Worm (Caenorhabditis elegans) whole organism, mixed stage, embryonic: ENCODE data around the gene rpl-18.

Source experiments
- blmp-1 ChIP-seq: fragments of 150-350 bp; optimal IDR thresholded peaks from 2 replicates; lab custom pipeline; 2014; ENCODE audit warnings: missing biosample characterization, missing genetic modification characterization
- elt-3 ChIP-seq: fragments of 150-350 bp; optimal IDR thresholded peaks from 2 replicates; lab custom pipeline; 2014; ENCODE audit warnings: missing biosample characterization, missing genetic modification characterization
- mep-1 ChIP-seq: fragments of 150-350 bp; optimal IDR thresholded peaks from 2 replicates; lab custom pipeline; 2017; ENCODE audit warnings: missing biosample characterization, missing genetic modification reagents, missing genetic modification characterization, inconsistent platforms
- nhr-237 ChIP-seq: fragments of 150-350 bp; optimal IDR thresholded peaks from 2 replicates; lab custom pipeline; 2014; ENCODE audit warnings: missing biosample characterization, missing genetic modification characterization
- nhr-28 ChIP-seq: fragments of 150-350 bp; optimal IDR thresholded peaks from 2 replicates; lab custom pipeline; 2014; ENCODE audit warnings: missing biosample characterization, missing genetic modification characterization
- snpc-4 ChIP-seq: fragments of 150-350 bp; optimal IDR thresholded peaks from 2 replicates; lab custom pipeline; 2014; ENCODE audit warnings: missing biosample characterization, missing genetic modification characterization
- unc-39 ChIP-seq: fragments of 150-350 bp; optimal IDR thresholded peaks from 2 replicates; lab custom pipeline; 2014; ENCODE audit warnings: missing biosample characterization, missing genetic modification characterization
- ztf-11 ChIP-seq: fragments of 150-350 bp; optimal IDR thresholded peaks from 2 replicates; lab custom pipeline; 2014; ENCODE audit warnings: missing biosample characterization, missing genetic modification characterization

DNA sequence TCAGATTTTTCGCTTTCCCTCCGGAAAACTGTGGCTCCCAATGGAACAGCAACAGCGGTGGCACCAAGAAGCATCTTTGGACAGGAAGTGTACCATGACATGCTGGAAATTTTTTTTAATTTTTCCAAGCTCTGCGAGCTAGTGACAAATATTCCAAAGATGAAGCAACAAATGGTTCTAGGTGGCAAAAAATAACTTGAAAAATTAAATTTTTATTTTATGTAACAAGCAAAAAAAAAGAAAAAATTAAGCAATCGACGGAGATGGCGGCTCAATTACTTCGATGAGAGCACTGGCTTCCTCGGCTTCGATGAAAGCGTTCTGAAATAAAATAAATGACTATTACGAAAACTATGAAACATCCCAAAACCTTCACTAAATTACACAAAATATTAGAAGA, 7.9 kb downstream of the rpl-18 start, which contains the start of gene lact-9:
- TF ChIP-seq snpc-4: no peak
- TF ChIP-seq nhr-237 (tag; lab: Kevin White, UChicago): no peak
- TF ChIP-seq elt-3 (tag; lab: Kevin White, UChicago): no peak
- TF ChIP-seq unc-39 (tag; lab: Kevin White, UChicago): no peak
- no peak for TF ChIP-seq mep-1
- TF ChIP-seq blmp-1 (tag; lab: Kevin White, UChicago): no peak
- TF ChIP-seq ztf-11: no peak
- TF ChIP-seq nhr-28 (tag; lab: Kevin White, UChicago): no peak
